Worm (Caenorhabditis elegans) whole organism, late embryonic: ENCODE data around the gene ckb-1.

ENCODE experiments used
- C38D4.7 ChIP-seq: fragments of 200-800 bp; sonication (Bioruptor generic); optimal IDR thresholded peaks from 2 replicates; lab custom pipeline; 2018; ENCODE audit warnings: mild to moderate bottlenecking, missing genetic modification characterization, moderate library complexity, missing compliant biosample characterization
- K02D7.2 ChIP-seq: sonication (generic microtip); optimal IDR thresholded peaks from 2 replicates; lab custom pipeline; 2017; ENCODE audit warnings: mild to moderate bottlenecking, missing genetic modification characterization, missing compliant biosample characterization
- K09A11.1 ChIP-seq: sonication (generic microtip); optimal IDR thresholded peaks from 2 replicates; lab custom pipeline; 2017; ENCODE audit warnings: antibody characterized with exemption, mild to moderate bottlenecking, missing genetic modification characterization, missing compliant biosample characterization; ENCODE audit not compliant: insufficient read depth
- T23F11.4 ChIP-seq: fragments of 200-800 bp; sonication (Bioruptor generic); optimal IDR thresholded peaks from 2 replicates; lab custom pipeline; 2018; ENCODE audit warnings: mild to moderate bottlenecking, missing genetic modification characterization, missing compliant biosample characterization
- Y22D7AL.16 ChIP-seq: sonication (generic microtip); optimal IDR thresholded peaks from 2 replicates; lab custom pipeline; 2016; ENCODE audit warnings: missing genetic modification characterization, missing compliant biosample characterization
- ama-1 ChIP-seq: fragments of 150-350 bp; optimal IDR thresholded peaks from 2 replicates; lab custom pipeline; 2014
- ceh-14 ChIP-seq: sonication (generic microtip); optimal IDR thresholded peaks from 2 replicates; lab custom pipeline; 2016; ENCODE audit warnings: missing genotype, missing genetic modification characterization, missing compliant biosample characterization
- ceh-18 ChIP-seq: sonication (generic microtip); optimal IDR thresholded peaks from 2 replicates; lab custom pipeline; 2016; ENCODE audit warnings: missing genetic modification characterization, missing compliant biosample characterization
- ceh-2 ChIP-seq: sonication (generic microtip); optimal IDR thresholded peaks from 2 replicates; lab custom pipeline; 2016; ENCODE audit warnings: missing genotype, missing genetic modification characterization, missing compliant biosample characterization
- ceh-34 ChIP-seq: sonication (generic microtip); optimal IDR thresholded peaks from 2 replicates; lab custom pipeline; 2016; ENCODE audit warnings: mild to moderate bottlenecking, missing genetic modification characterization, missing compliant biosample characterization
- ceh-45 ChIP-seq: fragments of 200-800 bp; sonication (Bioruptor generic); IDR thresholded peaks from 2 replicates; pipeline ENCODE4 v1.3.6; 2022; ENCODE audit warnings: missing genetic modification reagents, missing genetic modification characterization, missing compliant biosample characterization
- ceh-6 ChIP-seq: fragments of 200-800 bp; sonication (Bioruptor generic); optimal IDR thresholded peaks from 2 replicates; lab custom pipeline; 2018; ENCODE audit warnings: mild to moderate bottlenecking, missing genetic modification characterization, missing compliant biosample characterization
- che-1 ChIP-seq: sonication (generic microtip); optimal IDR thresholded peaks from 2 replicates; lab custom pipeline; 2016; ENCODE audit warnings: mild to moderate bottlenecking, missing genetic modification characterization, missing compliant biosample characterization
- dmd-4 ChIP-seq: sonication (generic microtip); optimal IDR thresholded peaks from 2 replicates; lab custom pipeline; 2016; ENCODE audit warnings: borderline replicate concordance, missing genetic modification characterization, missing compliant biosample characterization
- elt-2 ChIP-seq: sonication (generic microtip); optimal IDR thresholded peaks from 2 replicates; lab custom pipeline; 2016; ENCODE audit warnings: missing genetic modification reagents, missing genetic modification characterization, missing compliant biosample characterization
- eyg-1 ChIP-seq: sonication (generic microtip); optimal IDR thresholded peaks from 2 replicates; lab custom pipeline; 2016; ENCODE audit warnings: missing genotype, missing genetic modification characterization, missing compliant biosample characterization
- fax-1 ChIP-seq: sonication (generic microtip); optimal IDR thresholded peaks from 2 replicates; lab custom pipeline; 2016; ENCODE audit warnings: missing genotype, missing genetic modification characterization, missing compliant biosample characterization
- fkh-10 ChIP-seq: fragments of 150-350 bp; optimal IDR thresholded peaks from 2 replicates; lab custom pipeline; 2014; ENCODE audit warnings: missing biosample characterization, missing genetic modification reagents, missing genetic modification characterization
- fkh-6 ChIP-seq: sonication (generic microtip); optimal IDR thresholded peaks from 2 replicates; lab custom pipeline; 2016; ENCODE audit warnings: missing genetic modification characterization, missing compliant biosample characterization
- hlh-15 ChIP-seq: sonication (generic microtip); optimal IDR thresholded peaks from 2 replicates; lab custom pipeline; 2016; ENCODE audit warnings: missing genetic modification characterization, missing compliant biosample characterization
- hlh-6 ChIP-seq: sonication (generic microtip); optimal IDR thresholded peaks from 2 replicates; lab custom pipeline; 2016; ENCODE audit warnings: missing genotype, missing genetic modification characterization, missing compliant biosample characterization
- lin-11 ChIP-seq: fragments of 200-800 bp; sonication (Bioruptor generic); optimal IDR thresholded peaks from 2 replicates; lab custom pipeline; 2018; ENCODE audit warnings: mild to moderate bottlenecking, missing genetic modification characterization, missing compliant biosample characterization
- nfya-1 ChIP-seq: sonication (generic microtip); optimal IDR thresholded peaks from 2 replicates; lab custom pipeline; 2017; ENCODE audit warnings: missing genetic modification characterization, mild to moderate bottlenecking, missing compliant biosample characterization, antibody characterized with exemption, moderate library complexity
- nhr-232 ChIP-seq: sonication (generic microtip); optimal IDR thresholded peaks from 2 replicates; lab custom pipeline; 2016; ENCODE audit warnings: missing genetic modification characterization, missing compliant biosample characterization
- npax-4 ChIP-seq: sonication (generic microtip); optimal IDR thresholded peaks from 2 replicates; lab custom pipeline; 2016; ENCODE audit warnings: missing genetic modification characterization, missing compliant biosample characterization
- pat-9 ChIP-seq: fragments of 200-800 bp; sonication (Bioruptor generic); optimal IDR thresholded peaks from 2 replicates; lab custom pipeline; 2018; ENCODE audit warnings: mild to moderate bottlenecking, missing genetic modification characterization, moderate library complexity, missing compliant biosample characterization
- pax-1 ChIP-seq: fragments of 150-350 bp; optimal IDR thresholded peaks from 2 replicates; lab custom pipeline; 2014; ENCODE audit warnings: missing biosample characterization, missing genetic modification characterization
- pha-2 ChIP-seq: sonication (generic microtip); optimal IDR thresholded peaks from 2 replicates; lab custom pipeline; 2017; ENCODE audit warnings: mild to moderate bottlenecking, missing genetic modification characterization, missing compliant biosample characterization
- ref-2 ChIP-seq: sonication (generic microtip); optimal IDR thresholded peaks from 2 replicates; lab custom pipeline; 2016; ENCODE audit warnings: missing genetic modification characterization, missing compliant biosample characterization
- sox-2 ChIP-seq: fragments of 200-800 bp; sonication (Bioruptor generic); IDR thresholded peaks from 2 replicates; pipeline ENCODE4 v1.3.6; 2022; ENCODE audit warnings: missing genetic modification reagents, missing genetic modification characterization, missing compliant biosample characterization
- sox-4 ChIP-seq: sonication (generic microtip); optimal IDR thresholded peaks from 2 replicates; lab custom pipeline; 2017; ENCODE audit warnings: mild to moderate bottlenecking, missing genetic modification characterization, inconsistent platforms, missing compliant biosample characterization
- syd-9 ChIP-seq: sonication (generic microtip); optimal IDR thresholded peaks from 2 replicates; lab custom pipeline; 2016; ENCODE audit warnings: mild to moderate bottlenecking, missing genetic modification characterization, moderate library complexity, missing compliant biosample characterization
- tbx-2 ChIP-seq: sonication (generic microtip); optimal IDR thresholded peaks from 2 replicates; lab custom pipeline; 2016; ENCODE audit warnings: missing genetic modification characterization, missing compliant biosample characterization
- unc-42 ChIP-seq: sonication (generic microtip); optimal IDR thresholded peaks from 2 replicates; lab custom pipeline; 2016; ENCODE audit warnings: missing genotype, missing genetic modification characterization, missing compliant biosample characterization
- unc-55 ChIP-seq: sonication (generic microtip); optimal IDR thresholded peaks from 2 replicates; lab custom pipeline; 2017; ENCODE audit warnings: missing biosample characterization, missing genetic modification reagents, missing genetic modification characterization
- zip-5 ChIP-seq: sonication (generic microtip); optimal IDR thresholded peaks from 2 replicates; lab custom pipeline; 2016; ENCODE audit warnings: missing genetic modification characterization, missing compliant biosample characterization

ckb-1 gene

DNA sequence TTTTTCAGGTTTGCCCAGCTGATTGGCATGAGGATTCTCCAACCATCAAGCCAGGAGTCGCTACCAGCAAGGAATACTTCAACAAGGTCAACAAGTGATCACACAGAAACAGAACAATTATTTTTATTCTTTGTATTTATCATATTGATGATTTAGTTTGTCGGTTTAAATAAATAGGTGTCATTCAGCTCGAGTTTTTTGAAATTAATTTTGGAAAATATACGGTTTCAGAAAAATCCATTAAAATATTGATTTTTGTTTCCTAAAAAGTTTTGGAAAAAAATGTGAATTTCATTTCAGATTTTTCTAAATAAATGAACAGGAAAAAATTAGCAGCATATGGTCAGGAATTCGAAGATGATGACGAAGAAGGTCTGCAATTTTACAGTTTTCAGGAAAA lies 43.2 kb downstream of the ckb-1 start, which contains the start of gene gpch-1:
Gene gpch-1, plus strand, starts transcription at position 301 of the 400 bp plus-strand sequence.
- TF ChIP-seq unc-42 (tag; lab: Kevin White, UChicago) (no peak), sox-4 (tag; lab: Kevin White, UChicago) (no peak), Y22D7AL.16 (tag; lab: Kevin White, UChicago) (no peak), ama-1 (no peak), elt-2 (tag; lab: Kevin White, UChicago) (no peak), pat-9 (tag; lab: Kevin White, UChicago) (no peak), K02D7.2 (tag; lab: Kevin White, UChicago) (no peak), pax-1 (no peak), dmd-4 (tag; lab: Kevin White, UChicago) (no peak), ref-2 (tag; lab: Kevin White, UChicago) (no peak), npax-4 (tag; lab: Kevin White, UChicago) (no peak), unc-55 (GFP tag; lab: Kevin White, UChicago) (no peak)

DNA sequence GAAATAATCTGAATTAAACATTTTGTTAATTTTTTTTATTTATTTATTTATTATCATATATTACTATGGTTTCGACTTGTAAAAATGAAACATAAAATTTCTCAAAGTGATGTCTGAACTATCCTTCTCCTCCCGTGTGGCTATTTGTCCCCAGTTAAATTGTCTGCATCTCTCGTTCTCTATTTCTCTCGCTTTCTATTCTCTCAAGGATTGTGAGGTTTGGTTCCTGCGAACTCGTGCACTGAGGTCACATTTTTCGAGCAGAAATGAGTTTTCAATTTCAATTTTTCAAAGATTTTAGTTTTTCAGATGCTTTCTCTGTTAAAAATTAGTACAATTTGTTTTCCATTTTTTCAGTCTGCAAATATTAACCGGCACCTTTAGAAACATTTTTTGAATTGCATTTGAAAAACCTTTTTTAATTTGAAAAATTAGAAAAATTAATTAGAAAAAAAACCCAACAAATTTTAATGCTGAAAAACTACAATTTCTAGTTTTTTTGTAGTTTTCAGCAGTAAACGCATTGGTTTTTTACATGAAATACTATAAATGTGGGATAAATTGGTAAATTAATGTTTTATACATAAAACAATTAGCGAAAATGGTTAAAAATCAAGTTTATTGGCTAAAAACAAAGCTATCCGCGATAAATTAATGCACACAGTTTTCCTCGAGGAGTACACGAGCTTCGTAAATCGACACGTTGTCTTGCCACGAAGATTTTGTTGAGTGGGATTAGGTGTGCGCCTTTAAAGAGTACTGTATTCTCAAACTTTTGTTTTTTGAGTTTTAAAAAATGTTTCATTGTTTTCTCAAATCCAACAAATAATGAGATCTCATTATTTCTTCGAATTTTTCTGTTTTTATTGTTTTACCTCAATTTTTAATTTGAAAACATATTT lies 47.3 kb downstream of the ckb-1 start:
- no peak for TF ChIP-seq fkh-10 (GFP tag; lab: Kevin White, UChicago)
- TF ChIP-seq ceh-2 (tag; lab: Kevin White, UChicago), result no peak
- no peak for TF ChIP-seq ceh-6 (GFP tag; lab: Kevin White, UChicago)
- TF ChIP-seq unc-42 (tag; lab: Kevin White, UChicago), result no peak
- no peak for TF ChIP-seq ceh-14 (tag; lab: Kevin White, UChicago)
- no peak for TF ChIP-seq fax-1 (tag; lab: Kevin White, UChicago)
- TF ChIP-seq eyg-1 (tag; lab: Kevin White, UChicago), result no peak
- no peak for TF ChIP-seq K02D7.2 (tag; lab: Kevin White, UChicago)

DNA sequence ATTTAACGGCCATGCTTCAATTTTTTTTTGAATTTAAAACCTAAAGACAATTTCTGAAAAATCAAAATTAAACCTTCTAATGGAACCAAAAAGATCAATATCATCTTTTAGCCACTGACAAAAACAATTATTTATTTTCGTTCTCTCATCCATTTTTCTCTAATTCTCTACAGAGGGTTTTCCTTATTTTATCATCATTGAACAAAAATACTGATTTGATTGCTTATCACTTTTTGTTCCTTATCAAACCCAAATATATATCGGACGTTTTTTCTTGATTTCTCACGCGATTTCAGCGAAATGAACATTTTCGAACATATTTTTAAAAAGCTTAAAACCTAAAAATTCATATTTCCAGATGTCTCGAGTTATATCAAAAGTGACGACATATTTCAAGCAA lies 48.0 kb downstream of the ckb-1 start, which contains the start of gene mpc-1:
Gene mpc-1, plus strand, starts transcription at position 359 of the 400 bp plus-strand sequence.
- TF ChIP-seq lin-11 (tag; lab: Kevin White, UChicago), result no peak
- peak; percentile 90 for TF ChIP-seq elt-2 (tag; lab: Kevin White, UChicago)
- TF ChIP-seq, all 69 proteins: peak for 1

DNA sequence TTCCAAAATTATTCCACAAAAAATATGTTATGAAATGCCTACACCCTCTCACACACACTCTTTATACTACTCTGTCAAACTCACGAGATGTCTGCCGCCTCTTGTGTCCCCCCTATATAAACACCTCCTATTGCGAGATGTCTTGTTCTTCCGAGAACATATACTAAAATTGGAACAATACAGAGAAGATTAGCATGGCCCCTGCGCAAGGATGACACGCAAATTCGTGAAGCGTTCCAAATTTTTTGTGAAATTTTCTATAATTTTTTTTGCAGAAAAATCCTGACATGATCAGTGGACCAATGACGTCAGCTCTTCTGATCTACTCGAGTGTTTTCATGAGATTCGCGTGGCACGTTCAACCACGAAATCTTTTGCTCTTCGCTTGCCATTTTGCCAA lies 49.0 kb downstream of the ckb-1 start:
- TF ChIP-seq pha-2 (tag; lab: Kevin White, UChicago) (peak; percentile 42), elt-2 (tag; lab: Kevin White, UChicago) (peak; percentile 57), C38D4.7 (GFP tag; lab: Kevin White, UChicago) (peak; percentile 41), fax-1 (tag; lab: Kevin White, UChicago) (peak; percentile 20), lin-11 (tag; lab: Kevin White, UChicago) (peak; percentile 12), unc-42 (tag; lab: Kevin White, UChicago) (peak; percentile 5), fkh-6 (tag; lab: Kevin White, UChicago) (peak; percentile 19), hlh-15 (tag; lab: Kevin White, UChicago) (peak; percentile 7), ceh-18 (tag; lab: Kevin White, UChicago) (peak; percentile 11), syd-9 (tag; lab: Kevin White, UChicago) (peak; percentile 30), pat-9 (tag; lab: Kevin White, UChicago) (peak; percentile 13), Y22D7AL.16 (tag; lab: Kevin White, UChicago) (peak; percentile 20), ceh-2 (tag; lab: Kevin White, UChicago) (peak; percentile 5), ceh-34 (peak; percentile 19), T23F11.4 (GFP tag; lab: Kevin White, UChicago) (peak; percentile 29), ceh-6 (GFP tag; lab: Kevin White, UChicago) (peak; percentile 38), che-1 (tag; lab: Kevin White, UChicago) (peak; percentile 11), zip-5 (peak; percentile 8), nhr-232 (tag; lab: Kevin White, UChicago) (peak; percentile 9), hlh-6 (peak; percentile 23), K09A11.1 (tag; lab: Kevin White, UChicago) (peak; percentile 22), ceh-14 (tag; lab: Kevin White, UChicago) (peak; percentile 41), ceh-45 (GFP tag; lab: Robert Waterston, UW) (peak; percentile 66; the same call in 1 of the 2 replicates), sox-2 (peak; percentile 63), nfya-1 (tag; lab: Kevin White, UChicago) (peak; percentile 12), tbx-2 (peak; percentile 44)
- TF ChIP-seq, all 69 proteins: peak for 26; not testable (repeated sequence) for 43
